Worm (Caenorhabditis elegans) whole organism, L1 larva: Measurements from ENCODE around the gene F56A11.4.

Source experiments
- C04F5.9 ChIP-seq: sonication (generic microtip); optimal IDR thresholded peaks from 2 replicates; lab custom pipeline; 2016; ENCODE audit warnings: missing genetic modification characterization, missing compliant biosample characterization
- F16B12.6 ChIP-seq: fragments of 150-350 bp; optimal IDR thresholded peaks from 2 replicates; lab custom pipeline; 2014; ENCODE audit warnings: missing biosample characterization, missing genetic modification characterization
- aly-2 ChIP-seq: fragments of 150-350 bp; optimal IDR thresholded peaks from 2 replicates; lab custom pipeline; 2014; ENCODE audit warnings: missing biosample characterization, missing genetic modification characterization
- ama-1 ChIP-seq: fragments of 150-350 bp; optimal IDR thresholded peaks from 2 replicates; lab custom pipeline; 2014
- ceh-63 ChIP-seq: fragments of 200-800 bp; sonication (Bioruptor generic); optimal IDR thresholded peaks from 2 replicates; lab custom pipeline; 2018; ENCODE audit warnings: mild to moderate bottlenecking, missing genetic modification characterization, missing compliant biosample characterization
- ceh-82 ChIP-seq, 3 experiments: fragments of 150-350 bp in 1 of 3; sonication (generic microtip) in 2 of 3; optimal IDR thresholded peaks; 2 replicates each; lab custom pipeline; 2014 to 2017; ENCODE audit warnings: missing biosample characterization in 3 of 3, missing genetic modification characterization in 3 of 3
- ceh-90 ChIP-seq: sonication (generic microtip); optimal IDR thresholded peaks from 2 replicates; lab custom pipeline; 2016; ENCODE audit warnings: missing genetic modification characterization, missing compliant biosample characterization
- ces-1 ChIP-seq: fragments of 150-350 bp; optimal IDR thresholded peaks from 2 replicates; lab custom pipeline; 2014; ENCODE audit warnings: missing biosample characterization, missing genetic modification reagents, missing genetic modification characterization
- dsc-1 ChIP-seq: sonication (generic microtip); optimal IDR thresholded peaks from 2 replicates; lab custom pipeline; 2016; ENCODE audit warnings: mild to moderate bottlenecking, missing genetic modification characterization, missing compliant biosample characterization
- efl-1 ChIP-seq, 4 experiments: fragments of 150-350 bp; optimal IDR thresholded peaks in 3 of 4; peaks in 1 of 4; 1 replicate in 1 of 4; 2 replicates in 3 of 4; lab custom pipeline; 2014; ENCODE audit warnings: missing biosample characterization in 2 of 4, missing genetic modification characterization in 2 of 4, missing genetic modification reagents in 2 of 4
- efl-3 ChIP-seq: fragments of 200-800 bp; sonication (Bioruptor generic); optimal IDR thresholded peaks from 2 replicates; lab custom pipeline; 2018; ENCODE audit warnings: mild to moderate bottlenecking, missing genetic modification characterization, missing compliant biosample characterization
- egl-13 ChIP-seq: sonication (generic microtip); optimal IDR thresholded peaks from 2 replicates; lab custom pipeline; 2016; ENCODE audit warnings: missing genotype, missing genetic modification reagents, missing genetic modification characterization, missing compliant biosample characterization
- fkh-10 ChIP-seq: sonication (generic microtip); optimal IDR thresholded peaks from 2 replicates; lab custom pipeline; 2017; ENCODE audit warnings: missing biosample characterization, missing genetic modification reagents, missing genetic modification characterization
- fos-1 ChIP-seq: fragments of 150-350 bp; optimal IDR thresholded peaks from 2 replicates; lab custom pipeline; 2014; ENCODE audit warnings: missing biosample characterization, missing genetic modification characterization
- grh-1 ChIP-seq: fragments of 200-800 bp; sonication (Bioruptor generic); IDR thresholded peaks from 2 replicates; pipeline ENCODE4 v1.3.6; 2022; ENCODE audit warnings: missing genetic modification reagents, missing genetic modification characterization, missing compliant biosample characterization
- isw-1 ChIP-seq: fragments of 200-800 bp; sonication (Bioruptor generic); IDR thresholded peaks from 2 replicates; pipeline ENCODE4 v1.3.6; 2022; ENCODE audit warnings: missing genetic modification characterization, missing compliant biosample characterization
- lin-13 ChIP-seq: fragments of 150-350 bp; optimal IDR thresholded peaks from 2 replicates; lab custom pipeline; 2014; ENCODE audit warnings: missing biosample characterization, missing genetic modification reagents, missing genetic modification characterization
- lin-14 ChIP-seq: fragments of 200-800 bp; sonication (Bioruptor generic); optimal IDR thresholded peaks from 2 replicates; lab custom pipeline; 2018; ENCODE audit warnings: mild to moderate bottlenecking, missing genetic modification characterization, moderate library complexity, missing compliant biosample characterization
- lin-15B ChIP-seq: fragments of 150-350 bp; sonication (generic microtip); optimal IDR thresholded peaks from 3 replicates; lab custom pipeline; 2014; ENCODE audit warnings: missing biosample characterization, missing genetic modification characterization
- lin-35 ChIP-seq, 2 experiments: fragments of 150-350 bp; optimal IDR thresholded peaks; 2 replicates each; lab custom pipeline; 2014; ENCODE audit warnings: missing biosample characterization in 2 of 2, missing genetic modification characterization in 2 of 2, missing genetic modification reagents in 2 of 2
- lin-39 ChIP-seq: fragments of 150-350 bp; optimal IDR thresholded peaks from 2 replicates; lab custom pipeline; 2014; ENCODE audit warnings: missing biosample characterization, missing genetic modification reagents, missing genetic modification characterization
- lsy-2 ChIP-seq, 2 experiments: fragments of 150-350 bp; optimal IDR thresholded peaks; 2 replicates each; lab custom pipeline; 2014; ENCODE audit warnings: missing biosample characterization in 2 of 2, missing genetic modification characterization in 2 of 2
- mep-1 ChIP-seq: fragments of 150-350 bp; optimal IDR thresholded peaks from 2 replicates; lab custom pipeline; 2014; ENCODE audit warnings: missing biosample characterization, missing genetic modification characterization
- nhr-12 ChIP-seq: sonication (generic microtip); optimal IDR thresholded peaks from 2 replicates; lab custom pipeline; 2017; ENCODE audit warnings: missing biosample characterization, missing genetic modification characterization
- nhr-47 ChIP-seq: sonication (generic microtip); optimal IDR thresholded peaks from 2 replicates; lab custom pipeline; 2016; ENCODE audit warnings: mild to moderate bottlenecking, missing genetic modification characterization, moderate library complexity, missing compliant biosample characterization
- nhr-76 ChIP-seq: sonication (generic microtip); optimal IDR thresholded peaks from 2 replicates; lab custom pipeline; 2017; ENCODE audit warnings: missing biosample characterization, missing genetic modification characterization
- nhr-77 ChIP-seq: fragments of 150-350 bp; optimal IDR thresholded peaks from 2 replicates; lab custom pipeline; 2014; ENCODE audit warnings: missing biosample characterization, missing genetic modification characterization
- nhr-85 ChIP-seq: sonication (generic microtip); peaks from one replicate; lab custom pipeline; 2016; ENCODE audit warnings: missing genetic modification characterization, inconsistent platforms, missing compliant biosample characterization
- pax-3 ChIP-seq: fragments of 200-800 bp; sonication (Bioruptor generic); optimal IDR thresholded peaks from 2 replicates; lab custom pipeline; 2018; ENCODE audit warnings: mild to moderate bottlenecking, missing genetic modification characterization, moderate library complexity, missing compliant biosample characterization
- pqm-1 ChIP-seq: sonication (generic microtip); optimal IDR thresholded peaks from 3 replicates; lab custom pipeline; 2017; ENCODE audit warnings: missing biosample characterization, missing genetic modification characterization
- rnt-1 ChIP-seq: sonication (generic microtip); optimal IDR thresholded peaks from 2 replicates; lab custom pipeline; 2016; ENCODE audit warnings: mild to moderate bottlenecking, missing genetic modification characterization, moderate library complexity, missing compliant biosample characterization
- snpc-4 ChIP-seq: fragments of 150-350 bp; optimal IDR thresholded peaks from 2 replicates; lab custom pipeline; 2014; ENCODE audit warnings: missing biosample characterization, missing genetic modification characterization
- sptf-1 ChIP-seq: fragments of 150-350 bp; optimal IDR thresholded peaks from 2 replicates; lab custom pipeline; 2014; ENCODE audit warnings: missing biosample characterization, missing genetic modification characterization
- swsn-7 ChIP-seq: sonication (generic microtip); optimal IDR thresholded peaks from 2 replicates; lab custom pipeline; 2016; ENCODE audit warnings: missing genetic modification characterization, missing compliant biosample characterization
- tlp-1 ChIP-seq: fragments of 150-350 bp; optimal IDR thresholded peaks from 2 replicates; lab custom pipeline; 2014; ENCODE audit warnings: missing biosample characterization, missing genetic modification characterization
- unc-130 ChIP-seq: fragments of 150-350 bp; optimal IDR thresholded peaks from 2 replicates; lab custom pipeline; 2017; ENCODE audit warnings: missing biosample characterization, missing genetic modification characterization, inconsistent platforms

Gene F56A11.4

DNA sequence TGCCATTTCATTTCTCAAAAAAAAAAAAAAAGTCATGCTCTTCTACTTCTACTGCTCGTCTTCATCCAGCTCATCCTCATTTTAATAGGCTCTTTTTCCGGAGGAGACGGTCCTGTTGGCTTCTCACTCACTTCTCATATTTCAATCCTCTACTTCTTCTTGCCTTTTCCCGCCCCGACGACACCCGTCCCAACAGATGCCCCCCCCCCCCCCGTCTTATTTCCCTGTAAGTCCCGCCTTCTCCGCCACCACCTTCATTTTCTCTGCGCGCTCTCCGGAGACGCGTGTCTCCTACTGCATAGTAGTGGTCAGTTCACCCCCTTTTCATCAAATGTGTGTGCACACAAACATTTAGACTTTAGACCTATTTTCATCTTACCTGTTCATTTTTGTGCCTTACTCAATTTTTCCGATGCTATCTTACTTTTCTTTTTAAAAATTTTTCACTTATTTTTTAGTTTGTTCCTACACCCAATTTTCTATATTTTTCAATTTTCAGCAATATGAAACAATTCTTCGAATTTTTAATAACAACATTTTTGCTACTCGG is 10.7 kb downstream of the F56A11.4 start, which contains the start of gene efn-4 (continued):
- TF ChIP-seq lsy-2 (tag; optimal IDR thresholded peaks at IDR 0.05; lab: Kevin White, UChicago) (no peak), nhr-47 (tag; lab: Kevin White, UChicago) (no peak), lin-13 (GFP tag; lab: Kevin White, UChicago) (no peak)

DNA sequence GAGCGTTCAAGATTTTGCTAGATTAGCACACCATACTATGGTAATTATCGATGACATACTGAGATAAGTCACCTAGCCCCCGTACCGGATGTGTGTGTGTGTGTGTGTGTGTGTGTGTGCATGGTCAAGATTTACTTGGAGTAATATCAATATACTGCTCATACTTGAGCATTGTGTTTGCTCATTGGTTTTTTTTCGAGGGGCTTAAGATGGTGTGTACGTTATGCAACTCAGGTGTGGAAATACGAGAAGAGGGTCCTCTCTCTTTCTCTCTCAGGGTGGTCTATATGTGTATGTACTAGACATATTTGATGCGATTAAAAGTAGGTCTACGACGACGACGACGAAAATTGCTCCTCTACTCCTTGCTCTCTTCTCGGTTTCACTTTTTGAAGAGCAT is 12.2 kb downstream of the F56A11.4 start:
- TF ChIP-seq tlp-1 (no peak), dsc-1 (tag; lab: Kevin White, UChicago) (no peak), isw-1 (GFP tag; lab: Robert Waterston, UW) (no peak), nhr-85 (tag; lab: Kevin White, UChicago) (peak; percentile 7)

DNA sequence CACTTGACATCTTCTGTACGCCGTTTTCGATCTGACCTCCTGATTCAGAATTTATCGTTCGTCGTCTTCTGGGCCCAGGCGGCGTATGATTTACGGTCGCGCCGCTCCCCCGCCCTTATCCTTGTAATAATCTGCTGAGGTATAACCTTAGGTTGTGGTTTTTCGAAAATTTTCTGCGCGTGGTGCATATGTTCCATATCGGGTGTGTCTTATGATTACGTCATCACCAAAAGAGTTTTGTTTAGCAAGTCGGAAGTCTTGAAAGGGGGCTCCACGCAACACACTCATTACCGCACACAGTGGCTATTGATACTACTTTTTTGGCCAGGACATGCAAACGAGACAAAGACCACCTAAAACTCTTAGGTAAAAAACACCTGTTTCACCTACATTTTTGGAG is 12.7 kb downstream of the F56A11.4 start:
- no peak for TF ChIP-seq ces-1 (GFP tag; lab: Kevin White, UChicago)
- TF ChIP-seq swsn-7 (tag; lab: Kevin White, UChicago), result no peak
- TF ChIP-seq pax-3, result no peak
- TF ChIP-seq pqm-1, result no peak
- TF ChIP-seq lin-35 (GFP tag; optimal IDR thresholded peaks at IDR 0.05; lab: Kevin White, UChicago), result no peak
- TF ChIP-seq lin-39 (tag; lab: Kevin White, UChicago), result no peak
- TF ChIP-seq lin-15B (tag; lab: Kevin White, UChicago), result no peak
- no peak for TF ChIP-seq fos-1 (tag; lab: Kevin White, UChicago)
- TF ChIP-seq nhr-76 (tag; lab: Kevin White, UChicago), result no peak
- no peak for TF ChIP-seq nhr-77 (tag; lab: Kevin White, UChicago)
- no peak for TF ChIP-seq isw-1 (GFP tag; lab: Robert Waterston, UW)
- no peak for TF ChIP-seq C04F5.9
- TF ChIP-seq aly-2 (tag; lab: Kevin White, UChicago), result no peak
- no peak for TF ChIP-seq egl-13 (tag; lab: Kevin White, UChicago)
- TF ChIP-seq ama-1 (lab: Kevin White, UChicago), result no peak
- TF ChIP-seq mep-1 (tag; lab: Kevin White, UChicago), result no peak
- TF ChIP-seq, all 84 proteins: peak for 0

DNA sequence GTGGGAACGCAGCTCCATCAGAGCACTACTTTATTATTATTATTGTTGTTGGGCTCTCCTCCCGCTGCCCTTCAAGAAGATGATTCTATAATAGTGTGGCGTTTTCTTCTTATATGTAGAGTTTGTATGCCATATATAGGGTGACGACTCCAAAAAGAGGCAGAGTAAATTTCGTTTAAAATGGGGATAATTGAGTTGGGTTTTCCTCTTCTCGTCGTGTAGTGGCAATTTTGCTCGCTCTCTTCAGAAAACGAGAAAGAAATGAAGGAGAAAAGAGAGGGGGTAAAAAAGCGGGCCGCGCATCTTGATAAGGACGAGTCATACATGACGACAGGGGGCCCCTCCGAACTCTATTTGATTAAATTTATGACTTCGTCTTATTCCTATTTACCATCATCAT is 15.3 kb downstream of the F56A11.4 start:
- no peak for TF ChIP-seq sptf-1 (tag; lab: Kevin White, UChicago)
- TF ChIP-seq ceh-82 (tag; optimal IDR thresholded peaks at IDR 0.05; lab: Kevin White, UChicago), result peak in 1 of 3 experiments; percentile 16
- no peak for TF ChIP-seq nhr-47 (tag; lab: Kevin White, UChicago)
- TF ChIP-seq ama-1 (lab: Kevin White, UChicago), result no peak
- no peak for TF ChIP-seq nhr-77 (tag; lab: Kevin White, UChicago)
- no peak for TF ChIP-seq unc-130 (tag; lab: Kevin White, UChicago)
- TF ChIP-seq efl-3 (GFP tag; lab: Kevin White, UChicago), result no peak
- no peak for TF ChIP-seq nhr-12 (tag; lab: Kevin White, UChicago)
- peak; percentile 60 for TF ChIP-seq lin-14 (GFP tag; lab: Kevin White, UChicago)
- TF ChIP-seq fkh-10, result peak; percentile 24
- TF ChIP-seq grh-1 (GFP tag; lab: Robert Waterston, UW), result no peak
- TF ChIP-seq ceh-63 (GFP tag; lab: Kevin White, UChicago), result no peak
- TF ChIP-seq snpc-4 (tag; lab: Kevin White, UChicago), result no peak
- no peak for TF ChIP-seq F16B12.6 (tag; lab: Kevin White, UChicago)
- TF ChIP-seq rnt-1, result no peak

DNA sequence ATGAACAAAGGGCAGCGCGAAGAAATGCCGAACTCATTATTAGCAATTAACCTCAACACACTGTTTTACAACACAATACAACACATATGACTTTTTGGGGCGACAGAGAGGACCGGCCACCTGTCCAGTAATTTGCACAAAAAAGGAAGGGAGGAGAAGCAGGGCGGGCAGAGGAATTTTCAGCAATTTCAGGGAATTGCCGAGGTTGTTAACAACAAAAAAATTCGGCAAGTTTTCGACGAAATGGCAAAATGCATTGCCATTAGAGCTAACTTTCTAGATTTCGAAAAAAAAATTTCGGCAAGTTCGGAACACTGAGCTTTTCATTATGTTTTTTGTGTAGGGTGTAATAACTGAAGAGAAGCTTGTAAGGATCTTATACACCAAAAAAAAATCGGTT is 15.9 kb downstream of the F56A11.4 start:
- TF ChIP-seq ceh-90 (tag; lab: Kevin White, UChicago), result no peak
- no peak for TF ChIP-seq efl-1 (optimal IDR thresholded peaks at IDR 0.05; lab: Kevin White, UChicago)
- TF ChIP-seq efl-1 (GFP tag; optimal IDR thresholded peaks at IDR 0.05 in 1 of 2; lab: Kevin White, UChicago), result peak in 1 of 2 experiments; percentile 35
